Worm (Caenorhabditis elegans) whole organism, young adult: Measurements from ENCODE around the gene C50B8.6.

Experiments
- B0261.1 ChIP-seq: sonication (generic microtip); optimal IDR thresholded peaks from 2 replicates; lab custom pipeline; 2016; ENCODE audit warnings: mild to moderate bottlenecking, missing genetic modification characterization, moderate library complexity, missing compliant biosample characterization
- D2030.7 ChIP-seq: fragments of 200-800 bp; sonication (Bioruptor generic); IDR thresholded peaks from 2 replicates; pipeline ENCODE4 v1.3.6; 2022; ENCODE audit warnings: missing genetic modification reagents, missing genetic modification characterization, missing compliant biosample characterization
- F22D6.2 ChIP-seq: sonication (generic microtip); optimal IDR thresholded peaks from 2 replicates; lab custom pipeline; 2016; ENCODE audit warnings: mild to moderate bottlenecking, missing genetic modification characterization, missing compliant biosample characterization
- F55B11.4 ChIP-seq: sonication (generic microtip); optimal IDR thresholded peaks from 2 replicates; lab custom pipeline; 2016; ENCODE audit warnings: missing compliant biosample characterization, missing genetic modification characterization, borderline replicate concordance; ENCODE audit not compliant: insufficient read depth
- F57A8.1 ChIP-seq: fragments of 200-800 bp; sonication (Bioruptor generic); optimal IDR thresholded peaks from 2 replicates; lab custom pipeline; 2018; ENCODE audit warnings: mild to moderate bottlenecking, missing genetic modification characterization, moderate library complexity, missing compliant biosample characterization
- Y67H2A.10 ChIP-seq: fragments of 200-800 bp; sonication (Bioruptor generic); conservative IDR thresholded peaks from 2 replicates; pipeline ENCODE4 v1.3.6; 2022; ENCODE audit warnings: missing genetic modification reagents, missing genetic modification characterization, missing compliant biosample characterization
- Y95B8A.8 ChIP-seq: fragments of 200-800 bp; sonication (Bioruptor generic); IDR thresholded peaks from 2 replicates; pipeline ENCODE4 v1.3.6; 2022; ENCODE audit warnings: missing genetic modification reagents, missing genetic modification characterization, missing compliant biosample characterization
- akir-1 ChIP-seq: fragments of 200-800 bp; sonication (Bioruptor generic); optimal IDR thresholded peaks from 2 replicates; lab custom pipeline; 2018; ENCODE audit warnings: mild to moderate bottlenecking, missing genetic modification characterization, moderate library complexity, missing compliant biosample characterization
- attf-3 ChIP-seq: fragments of 200-800 bp; sonication (Bioruptor generic); conservative IDR thresholded peaks from 2 replicates; pipeline ENCODE4 v1.3.6; 2022; ENCODE audit warnings: missing genetic modification reagents, missing genetic modification characterization, missing compliant biosample characterization
- bed-2 ChIP-seq: fragments of 200-800 bp; sonication (Bioruptor generic); IDR thresholded peaks from 2 replicates; pipeline ENCODE4 v1.3.6; 2022; ENCODE audit warnings: missing genetic modification reagents, missing genetic modification characterization, missing compliant biosample characterization
- ceh-100 ChIP-seq: fragments of 200-800 bp; sonication (Bioruptor generic); IDR thresholded peaks from 2 replicates; pipeline ENCODE4 v1.3.6; 2022; ENCODE audit warnings: missing genetic modification reagents, missing genetic modification characterization, missing compliant biosample characterization
- ceh-27 ChIP-seq: fragments of 200-800 bp; sonication (Bioruptor generic); optimal IDR thresholded peaks from 2 replicates; lab custom pipeline; 2018; ENCODE audit warnings: mild to moderate bottlenecking, missing genetic modification characterization, moderate library complexity, missing compliant biosample characterization
- ceh-58 ChIP-seq: fragments of 200-800 bp; sonication (Bioruptor generic); IDR thresholded peaks from 2 replicates; pipeline ENCODE4 v1.3.6; 2022; ENCODE audit warnings: missing genetic modification characterization, missing compliant biosample characterization
- chd-7 ChIP-seq: sonication (generic microtip); optimal IDR thresholded peaks from 2 replicates; lab custom pipeline; 2016; ENCODE audit warnings: mild to moderate bottlenecking, missing genetic modification characterization, moderate library complexity, missing compliant biosample characterization
- efl-1 ChIP-seq: fragments of 150-350 bp; optimal IDR thresholded peaks from 2 replicates; lab custom pipeline; 2014; ENCODE audit warnings: missing biosample characterization, missing genetic modification reagents, missing genetic modification characterization
- hmg-20 ChIP-seq: fragments of 200-800 bp; sonication (Bioruptor generic); IDR thresholded peaks from 2 replicates; pipeline ENCODE4 v1.3.6; 2022; ENCODE audit warnings: missing genetic modification reagents, missing genetic modification characterization, missing compliant biosample characterization
- hrde-1 ChIP-seq: sonication (generic microtip); optimal IDR thresholded peaks from 2 replicates; lab custom pipeline; 2016; ENCODE audit warnings: missing genetic modification characterization, mild to moderate bottlenecking, missing compliant biosample characterization, moderate library complexity, missing genotype, missing genetic modification reagents, borderline replicate concordance
- lag-1 ChIP-seq: fragments of 200-800 bp; sonication (Bioruptor generic); IDR thresholded peaks from 2 replicates; pipeline ENCODE4 v1.3.6; 2022; ENCODE audit warnings: missing genetic modification reagents, missing genetic modification characterization, missing compliant biosample characterization
- let-526 ChIP-seq: fragments of 200-800 bp; sonication (Bioruptor generic); IDR thresholded peaks from 2 replicates; pipeline ENCODE4 v1.3.6; 2022; ENCODE audit warnings: missing genetic modification reagents, missing genetic modification characterization, missing compliant biosample characterization
- let-607 ChIP-seq, 2 experiments: fragments of 200-800 bp in 1 of 2; sonication (Bioruptor generic) in 1 of 2; sonication (generic microtip) in 1 of 2; optimal IDR thresholded peaks; 2 replicates each; lab custom pipeline; 2016 to 2018; ENCODE audit warnings: mild to moderate bottlenecking in 2 of 2, missing compliant biosample characterization in 2 of 2, missing genetic modification characterization in 2 of 2, moderate library complexity in 2 of 2, missing genotype in 1 of 2
- lin-35 ChIP-seq, 3 experiments: fragments of 150-350 bp in 2 of 3; sonication (generic microtip) in 1 of 3; optimal IDR thresholded peaks; 2 replicates each; lab custom pipeline; 2014 to 2018; ENCODE audit warnings: missing biosample characterization in 3 of 3, missing genetic modification characterization in 3 of 3, missing genetic modification reagents in 3 of 3
- lsy-27 ChIP-seq: sonication (generic microtip); optimal IDR thresholded peaks from 2 replicates; lab custom pipeline; 2017; ENCODE audit warnings: missing genetic modification characterization, mild to moderate bottlenecking, missing compliant biosample characterization, antibody characterized with exemption, missing genotype, borderline replicate concordance; ENCODE audit not compliant: insufficient read depth
- madf-6 ChIP-seq: fragments of 200-800 bp; sonication (Bioruptor generic); IDR thresholded peaks from 2 replicates; pipeline ENCODE4 v1.3.6; 2022; ENCODE audit warnings: missing genetic modification reagents, missing genetic modification characterization, missing compliant biosample characterization
- mcd-1 ChIP-seq: fragments of 200-800 bp; sonication (Bioruptor generic); IDR thresholded peaks from 2 replicates; pipeline ENCODE4 v1.3.6; 2022; ENCODE audit warnings: missing genetic modification reagents, missing genetic modification characterization, missing compliant biosample characterization
- nhr-27 ChIP-seq: fragments of 200-800 bp; sonication (Bioruptor generic); optimal IDR thresholded peaks from 2 replicates; lab custom pipeline; 2018; ENCODE audit warnings: mild to moderate bottlenecking, missing genetic modification characterization, moderate library complexity, missing compliant biosample characterization
- nhr-90 ChIP-seq: sonication (generic microtip); optimal IDR thresholded peaks from 2 replicates; lab custom pipeline; 2016; ENCODE audit warnings: missing genotype, mild to moderate bottlenecking, missing genetic modification characterization, missing compliant biosample characterization
- pha-4 ChIP-seq: fragments of 150-350 bp; sonication (generic microtip); optimal IDR thresholded peaks from 2 replicates; lab custom pipeline; 2014; ENCODE audit warnings: missing biosample characterization, missing genetic modification reagents, missing genetic modification characterization
- rcor-1 ChIP-seq: fragments of 200-800 bp; sonication (Bioruptor generic); IDR thresholded peaks from 2 replicates; pipeline ENCODE4 v1.3.6; 2022; ENCODE audit warnings: missing genetic modification reagents, missing genetic modification characterization, missing compliant biosample characterization
- sdz-38 ChIP-seq: sonication (generic microtip); optimal IDR thresholded peaks from 2 replicates; lab custom pipeline; 2016; ENCODE audit warnings: missing genotype, missing genetic modification characterization, missing compliant biosample characterization
- somi-1 ChIP-seq: fragments of 200-800 bp; sonication (Bioruptor generic); optimal IDR thresholded peaks from 2 replicates; lab custom pipeline; 2018; ENCODE audit warnings: mild to moderate bottlenecking, missing genetic modification characterization, missing compliant biosample characterization
- sptf-2 ChIP-seq: fragments of 200-800 bp; sonication (Bioruptor generic); optimal IDR thresholded peaks from 2 replicates; lab custom pipeline; 2018; ENCODE audit warnings: mild to moderate bottlenecking, missing genetic modification characterization, missing compliant biosample characterization
- tbx-9 ChIP-seq: sonication (generic microtip); optimal IDR thresholded peaks from 2 replicates; lab custom pipeline; 2016; ENCODE audit warnings: borderline replicate concordance, missing genetic modification characterization, inconsistent platforms, missing compliant biosample characterization
- unc-130 ChIP-seq: sonication (generic microtip); optimal IDR thresholded peaks from 2 replicates; lab custom pipeline; 2016; ENCODE audit warnings: missing genetic modification reagents, missing genetic modification characterization, missing compliant biosample characterization
- xnd-1 ChIP-seq: sonication (generic microtip); optimal IDR thresholded peaks from 2 replicates; lab custom pipeline; 2016; ENCODE audit warnings: missing genotype, missing genetic modification reagents, missing genetic modification characterization, missing compliant biosample characterization
- zfh-2 ChIP-seq: fragments of 200-800 bp; sonication (Bioruptor generic); conservative IDR thresholded peaks from 2 replicates; pipeline ENCODE4 v1.3.6; 2022; ENCODE audit warnings: missing genetic modification reagents, missing genetic modification characterization, missing compliant biosample characterization
- ztf-28 ChIP-seq: fragments of 200-800 bp; sonication (Bioruptor generic); IDR thresholded peaks from 2 replicates; pipeline ENCODE4 v1.3.6; 2022; ENCODE audit warnings: missing genetic modification reagents, missing genetic modification characterization, missing compliant biosample characterization

The C50B8.6 gene

DNA sequence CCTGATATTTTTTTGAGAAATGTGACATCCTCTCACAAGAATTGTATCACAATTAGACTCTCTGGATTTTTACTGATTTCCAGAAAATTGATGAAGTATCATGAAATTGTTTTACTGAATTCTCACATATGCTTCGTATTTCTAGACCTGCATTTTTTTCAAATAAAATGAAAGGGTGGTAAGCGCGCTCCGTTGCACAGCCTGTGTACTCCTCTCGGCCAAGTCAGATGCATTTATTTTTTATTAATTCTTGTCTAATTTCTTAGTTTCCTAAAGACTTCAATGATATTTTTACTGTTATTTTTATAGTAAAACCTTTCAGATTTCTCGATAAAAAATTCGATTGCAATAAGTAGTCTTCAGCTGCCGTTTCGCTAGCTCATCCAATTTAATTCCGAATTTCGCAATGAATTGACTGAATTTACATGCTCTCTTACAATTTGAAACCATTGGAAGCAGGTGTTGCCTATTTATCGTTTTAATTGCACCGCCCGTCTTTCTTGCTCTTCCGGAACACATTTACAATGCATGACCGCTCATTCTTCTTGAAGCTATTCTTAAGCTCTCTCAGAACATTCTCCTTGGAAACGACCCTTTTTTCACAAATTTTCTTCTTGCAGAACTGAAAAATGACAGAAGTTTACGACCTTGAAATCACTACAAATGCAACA, 12.9 kb downstream of the C50B8.6 start, which contains the start of gene tbcb-1 (continued):
- TF ChIP-seq hrde-1 (no peak), efl-1 (GFP tag; lab: Kevin White, UChicago) (no peak), B0261.1 (tag; lab: Kevin White, UChicago) (no peak), nhr-90 (no peak), lsy-27 (no peak), F55B11.4 (tag; lab: Kevin White, UChicago) (no peak), bed-2 (GFP tag; lab: Robert Waterston, UW) (no peak), Y67H2A.10 (GFP tag; lab: Robert Waterston, UW) (no peak), nhr-27 (tag; lab: Kevin White, UChicago) (no peak), ceh-58 (GFP tag; lab: Robert Waterston, UW) (no peak), mcd-1 (peak; percentile 92), chd-7 (no peak), D2030.7 (no peak), somi-1 (GFP tag; lab: Kevin White, UChicago) (no peak), F22D6.2 (tag; lab: Kevin White, UChicago) (no peak), akir-1 (GFP tag; lab: Kevin White, UChicago) (no peak), ceh-27 (GFP tag; lab: Kevin White, UChicago) (no peak), sdz-38 (tag; lab: Kevin White, UChicago) (no peak), unc-130 (no peak), lag-1 (no peak), attf-3 (GFP tag; lab: Robert Waterston, UW) (0 out of 2 replicates have a peak, but pooled peaks have one; percentile 19)

DNA sequence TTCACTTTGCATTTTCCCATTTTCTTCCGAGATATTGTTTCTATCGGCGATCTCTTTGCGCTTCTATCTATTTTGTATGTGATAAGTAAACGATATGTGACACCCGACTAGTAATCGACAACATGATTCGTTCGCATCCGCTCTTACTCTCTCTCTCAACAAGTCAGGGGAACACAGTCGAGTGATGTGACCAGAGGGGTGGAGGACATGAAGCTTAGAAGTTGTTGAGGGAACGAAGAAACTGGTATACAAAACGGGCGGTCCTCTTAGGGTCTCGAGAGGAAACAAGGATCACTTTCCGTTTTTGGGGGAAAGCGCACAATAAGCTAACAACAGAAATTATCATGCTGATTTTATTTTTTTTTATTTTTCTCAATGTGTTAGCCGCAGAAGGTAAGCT, 14.3 kb downstream of the C50B8.6 start, which contains the start of gene F53F4.4:
TSS of gene F53F4.4 (plus strand) at position 301 of the 400 bp plus-strand sequence.
- TF ChIP-seq madf-6 = peak; percentile 47; the same call in 1 of the 2 replicates
- TF ChIP-seq hmg-20 (GFP tag; lab: Robert Waterston, UW) = no peak
- TF ChIP-seq Y95B8A.8 = 0 out of 2 replicates have a peak, but pooled peaks have one; percentile 18

DNA sequence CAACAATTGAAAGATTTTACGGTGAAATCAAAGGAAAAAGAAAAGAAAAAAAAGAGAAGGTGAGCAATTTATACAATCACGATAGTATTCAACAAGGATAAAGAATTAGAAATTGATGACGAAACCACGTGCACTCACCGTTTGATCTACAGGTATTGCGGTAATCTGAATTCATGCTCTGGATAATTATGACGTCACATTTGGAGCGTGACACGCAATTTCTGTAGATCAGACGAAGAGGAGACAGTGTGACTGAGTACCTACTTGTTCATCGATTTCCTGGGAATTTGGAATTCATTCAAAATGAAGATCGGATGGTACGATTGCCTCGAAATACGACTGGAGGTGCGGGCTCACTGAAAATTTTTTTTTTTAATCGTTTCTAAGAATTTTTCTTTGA, 19.6 kb downstream of the C50B8.6 start:
- TF ChIP-seq pha-4 (tag; lab: Kevin White, UChicago) (no peak), nhr-27 (tag; lab: Kevin White, UChicago) (no peak), lin-35 (GFP tag; optimal IDR thresholded peaks at IDR 0.05; lab: Kevin White, UChicago) (no peak), ceh-100 (GFP tag; lab: Robert Waterston, UW) (no peak), ztf-28 (GFP tag; lab: Robert Waterston, UW) (no peak), let-607 (tag; optimal IDR thresholded peaks at IDR 0.05; lab: Kevin White, UChicago) (no peak), rcor-1 (no peak), tbx-9 (tag; lab: Kevin White, UChicago) (no peak), let-526 (GFP tag; lab: Robert Waterston, UW) (no peak), F57A8.1 (GFP tag; lab: Kevin White, UChicago) (no peak), zfh-2 (GFP tag; lab: Robert Waterston, UW) (no peak), somi-1 (GFP tag; lab: Kevin White, UChicago) (no peak), sptf-2 (GFP tag; lab: Kevin White, UChicago) (no peak), xnd-1 (tag; lab: Kevin White, UChicago) (no peak)
